Worm (Caenorhabditis elegans) whole organism, L2 larva: Measurements from ENCODE around the gene wht-6.

ENCODE experiments used
- dmd-4 ChIP-seq: sonication (generic microtip); optimal IDR thresholded peaks from 2 replicates; lab custom pipeline; 2017; ENCODE audit warnings: missing biosample characterization, missing genetic modification characterization
- fos-1 ChIP-seq: fragments of 150-350 bp; optimal IDR thresholded peaks from 2 replicates; lab custom pipeline; 2014; ENCODE audit warnings: missing biosample characterization, missing genetic modification characterization
- lin-11 ChIP-seq: fragments of 150-350 bp; sonication (generic microtip); optimal IDR thresholded peaks from 2 replicates; lab custom pipeline; 2014; ENCODE audit warnings: missing biosample characterization, missing genetic modification characterization, inconsistent platforms, mixed read lengths
- unc-62 ChIP-seq: fragments of 150-350 bp; optimal IDR thresholded peaks from 2 replicates; lab custom pipeline; 2014; ENCODE audit warnings: missing biosample characterization, missing genetic modification reagents, missing genetic modification characterization
- zag-1 ChIP-seq: fragments of 150-350 bp; optimal IDR thresholded peaks from 2 replicates; lab custom pipeline; 2014; ENCODE audit warnings: missing biosample characterization, missing genetic modification characterization
- ztf-11 ChIP-seq: sonication (generic microtip); optimal IDR thresholded peaks from 2 replicates; lab custom pipeline; 2017; ENCODE audit warnings: missing biosample characterization, missing genetic modification characterization
- ztf-4 ChIP-seq: fragments of 150-350 bp; optimal IDR thresholded peaks from 2 replicates; lab custom pipeline; 2014; ENCODE audit warnings: missing biosample characterization, missing genetic modification characterization

ce11 chrIII:6508327-6508726, 36.8 kb downstream of the wht-6 start:
- TF ChIP-seq ztf-11 (tag; lab: Kevin White, UChicago) (no peak), fos-1 (tag; lab: Kevin White, UChicago) (no peak), lin-11 (tag; lab: Kevin White, UChicago) (no peak), dmd-4 (tag; lab: Kevin White, UChicago) (no peak), unc-62 (GFP tag; lab: Kevin White, UChicago) (no peak), ztf-4 (tag; lab: Kevin White, UChicago) (no peak), zag-1 (tag; lab: Kevin White, UChicago) (no peak)
